Worm (Caenorhabditis elegans) whole organism, early embryonic: ENCODE data around the gene ZK899.2.

Experiments
- ama-1 ChIP-seq: fragments of 150-350 bp; optimal IDR thresholded peaks from 2 replicates; lab custom pipeline; 2014
- ceh-13 ChIP-seq: fragments of 200-800 bp; sonication (Bioruptor generic); optimal IDR thresholded peaks from 2 replicates; lab custom pipeline; 2018; ENCODE audit warnings: mild to moderate bottlenecking, missing genetic modification characterization, missing compliant biosample characterization
- ceh-36 ChIP-seq: sonication (generic microtip); optimal IDR thresholded peaks from 2 replicates; lab custom pipeline; 2016; ENCODE audit warnings: missing genetic modification characterization, inconsistent platforms, missing compliant biosample characterization
- ets-7 ChIP-seq: sonication (generic microtip); optimal IDR thresholded peaks from 2 replicates; lab custom pipeline; 2016; ENCODE audit warnings: missing genotype, missing genetic modification characterization, missing compliant biosample characterization
- flt-1 ChIP-seq: fragments of 200-800 bp; sonication (Bioruptor generic); IDR thresholded peaks from 2 replicates; pipeline ENCODE4 v1.3.6; 2022; ENCODE audit warnings: missing genetic modification characterization, missing compliant biosample characterization
- hmbx-1 ChIP-seq: sonication (generic microtip); optimal IDR thresholded peaks from 2 replicates; lab custom pipeline; 2016; ENCODE audit warnings: mild to moderate bottlenecking, missing genetic modification characterization, missing compliant biosample characterization
- hnd-1 ChIP-seq: sonication (generic microtip); optimal IDR thresholded peaks from 2 replicates; lab custom pipeline; 2016; ENCODE audit warnings: missing genetic modification characterization, missing compliant biosample characterization
- pes-1 ChIP-seq: fragments of 200-800 bp; sonication (Bioruptor generic); IDR thresholded peaks from 2 replicates; pipeline ENCODE4 v1.3.6; 2022; ENCODE audit warnings: missing genetic modification reagents, missing genetic modification characterization, missing compliant biosample characterization
- tra-4 ChIP-seq: sonication (generic microtip); optimal IDR thresholded peaks from 2 replicates; lab custom pipeline; 2017; ENCODE audit warnings: missing genetic modification characterization, missing compliant biosample characterization

DNA sequence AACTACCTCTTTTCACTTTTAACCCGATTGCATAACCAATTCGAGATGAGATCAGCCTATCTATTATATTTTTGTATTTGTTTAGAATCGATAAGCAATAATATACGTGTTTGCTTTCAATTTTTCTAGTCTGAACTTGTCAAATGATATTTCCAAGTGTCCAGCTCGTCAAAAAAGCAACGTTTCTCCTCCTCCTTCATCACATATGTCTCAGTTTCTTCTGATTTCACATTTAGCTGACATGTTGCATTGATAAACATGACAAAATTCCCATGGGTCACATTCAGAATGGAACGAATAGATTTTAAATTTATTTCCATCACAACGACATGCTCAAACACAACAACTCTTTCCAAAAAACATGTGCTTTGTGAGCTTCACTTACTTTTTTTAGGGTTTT lies 47.6 kb upstream of the ZK899.2 start:
- TF ChIP-seq tra-4 (tag; lab: Kevin White, UChicago) (no peak), hnd-1 (tag; lab: Kevin White, UChicago) (no peak), ets-7 (tag; lab: Kevin White, UChicago) (no peak), pes-1 (GFP tag; lab: Robert Waterston, UW) (no peak), hmbx-1 (tag; lab: Kevin White, UChicago) (no peak), ceh-36 (tag; lab: Kevin White, UChicago) (no peak), ama-1 (lab: Kevin White, UChicago) (no peak), flt-1 (no peak), ceh-13 (GFP tag; lab: Kevin White, UChicago) (no peak)
